Worm (Caenorhabditis elegans): ENCODE data around the gene npr-13.

DNA sequence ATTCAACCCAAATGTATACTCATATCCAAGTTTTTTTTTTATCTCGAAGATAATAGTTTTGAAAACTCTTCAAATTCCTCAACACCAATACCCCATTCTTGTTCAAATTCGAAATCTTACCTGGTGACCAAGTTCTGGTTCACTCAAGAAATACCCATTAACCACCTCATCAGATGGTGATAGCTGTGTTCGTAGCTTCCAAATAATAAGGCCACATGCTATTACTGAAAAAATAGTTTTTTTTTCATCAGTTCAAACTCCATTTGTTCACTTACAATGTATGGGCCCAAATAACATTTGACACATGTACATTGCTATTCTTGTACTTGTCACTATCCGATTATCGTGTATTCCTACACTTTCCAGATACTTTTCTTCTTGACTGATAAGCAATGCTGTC is 49.0 kb upstream of the npr-13 start:
- TF ChIP-seq fkh-4 (tag; optimal IDR thresholded peaks at IDR 0.05; ENCODE audit: borderline replicate concordance): no peak
- no peak for TF ChIP-seq fkh-10 (GFP tag; optimal IDR thresholded peaks at IDR 0.05)
- TF ChIP-seq aly-2 (tag; optimal IDR thresholded peaks at IDR 0.05): no peak
- TF ChIP-seq nhr-12 (tag; optimal IDR thresholded peaks at IDR 0.05): no peak
- TF ChIP-seq unc-30 (tag; optimal IDR thresholded peaks at IDR 0.05): no peak
- no peak for TF ChIP-seq snpc-4 (tag; optimal IDR thresholded peaks at IDR 0.05)
- TF ChIP-seq lin-15B (tag; optimal IDR thresholded peaks at IDR 0.05): no peak
- no peak for TF ChIP-seq elt-3 (tag; optimal IDR thresholded peaks at IDR 0.05)
- TF ChIP-seq unc-62 (GFP tag; optimal IDR thresholded peaks at IDR 0.05): no peak
- no peak for TF ChIP-seq nhr-28 (tag; optimal IDR thresholded peaks at IDR 0.05)
- no peak for TF ChIP-seq fos-1 (tag; optimal IDR thresholded peaks at IDR 0.05)
- no peak for TF ChIP-seq ztf-11 (tag; optimal IDR thresholded peaks at IDR 0.05)
- TF ChIP-seq nhr-84 (tag; optimal IDR thresholded peaks at IDR 0.05): no peak

Data from whole organism, L1 larva.